Fruit fly (Drosophila melanogaster): ENCODE measurements around the gene rho-5.

The rho-5 gene

DNA sequence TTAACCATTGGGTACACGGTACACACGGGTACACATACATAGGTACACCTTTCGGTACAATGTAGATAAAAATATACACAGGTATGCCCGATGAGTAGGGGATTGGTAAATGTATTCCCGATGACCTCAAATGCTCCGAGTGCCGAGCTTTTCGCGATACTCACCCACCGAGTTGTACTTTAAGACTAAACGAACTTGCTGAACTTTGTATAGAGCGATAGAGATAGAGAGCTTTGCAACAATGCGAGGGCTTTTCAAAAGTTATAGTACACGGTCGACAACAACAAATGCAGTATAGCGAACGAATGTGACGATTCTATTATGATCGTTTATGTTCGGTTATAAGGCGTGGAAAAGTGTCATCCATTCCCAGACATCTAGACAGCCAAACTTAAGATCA is 52.1 kb downstream of the rho-5 start:
- no peak for TF ChIP-seq CG32264 (GFP tag; optimal IDR thresholded peaks at IDR 0.05)
- TF ChIP-seq Rel (GFP tag; optimal IDR thresholded peaks at IDR 0.05) = peak; percentile 21
- TF ChIP-seq Rel (tag; optimal IDR thresholded peaks at IDR 0.05) = no peak

DNA sequence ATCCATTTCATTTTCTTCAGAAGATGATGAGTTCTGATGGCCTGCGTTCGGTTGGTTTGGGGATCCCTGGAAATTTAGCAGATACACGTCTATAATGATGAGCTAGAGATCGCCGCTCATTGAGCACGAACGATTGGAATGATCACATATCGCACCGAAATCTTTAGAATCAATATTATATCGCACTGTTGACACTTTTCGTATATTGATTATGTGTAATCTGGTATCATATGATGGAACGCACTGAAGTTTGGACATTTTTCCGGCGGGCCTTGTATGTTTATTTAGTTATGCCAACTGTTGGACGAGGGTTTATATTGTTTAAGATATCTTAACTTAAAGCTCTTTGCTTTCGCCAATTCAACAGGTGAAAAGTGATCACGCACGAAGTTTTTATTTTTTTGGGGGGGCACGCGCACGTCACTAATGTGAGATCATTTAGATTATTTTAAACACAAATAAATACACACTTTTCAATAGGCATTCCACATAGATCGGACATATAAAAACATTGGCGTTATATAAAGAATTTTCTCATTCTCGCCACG is 52.6 kb downstream of the rho-5 start:
- TF ChIP-seq h (GFP tag; optimal IDR thresholded peaks at IDR 0.05) (peak; percentile 11), br (GFP tag; optimal IDR thresholded peaks at IDR 0.05) (no peak), Hr78 (GFP tag; optimal IDR thresholded peaks at IDR 0.05) (no peak), lola (GFP tag; optimal IDR thresholded peaks at IDR 0.05) (no peak), dl (GFP tag; optimal IDR thresholded peaks at IDR 0.05; ENCODE audit: insufficient read depth in 1 of 2, partially characterized antibody in 2 of 2) (no peak), Rel (GFP tag; optimal IDR thresholded peaks at IDR 0.05) (no peak), Rel (tag; optimal IDR thresholded peaks at IDR 0.05) (peak; percentile 69), N (GFP tag; optimal IDR thresholded peaks at IDR 0.05) (no peak), GATAd (GFP tag; optimal IDR thresholded peaks at IDR 0.05) (no peak), brk (GFP tag; optimal IDR thresholded peaks at IDR 0.05) (peak; percentile 10), foxo (GFP tag; optimal IDR thresholded peaks at IDR 0.05) (no peak), woc (GFP tag; optimal IDR thresholded peaks at IDR 0.05) (peak; percentile 10), CG9705 (GFP tag; optimal IDR thresholded peaks at IDR 0.05) (no peak), Myc (optimal IDR thresholded peaks at IDR 0.05) (no peak), rgr (GFP tag; optimal IDR thresholded peaks at IDR 0.05) (no peak), fru (GFP tag; optimal IDR thresholded peaks at IDR 0.05) (no peak), Sp1 (GFP tag; optimal IDR thresholded peaks at IDR 0.05) (no peak), psq (GFP tag; optimal IDR thresholded peaks at IDR 0.05) (no peak)

DNA sequence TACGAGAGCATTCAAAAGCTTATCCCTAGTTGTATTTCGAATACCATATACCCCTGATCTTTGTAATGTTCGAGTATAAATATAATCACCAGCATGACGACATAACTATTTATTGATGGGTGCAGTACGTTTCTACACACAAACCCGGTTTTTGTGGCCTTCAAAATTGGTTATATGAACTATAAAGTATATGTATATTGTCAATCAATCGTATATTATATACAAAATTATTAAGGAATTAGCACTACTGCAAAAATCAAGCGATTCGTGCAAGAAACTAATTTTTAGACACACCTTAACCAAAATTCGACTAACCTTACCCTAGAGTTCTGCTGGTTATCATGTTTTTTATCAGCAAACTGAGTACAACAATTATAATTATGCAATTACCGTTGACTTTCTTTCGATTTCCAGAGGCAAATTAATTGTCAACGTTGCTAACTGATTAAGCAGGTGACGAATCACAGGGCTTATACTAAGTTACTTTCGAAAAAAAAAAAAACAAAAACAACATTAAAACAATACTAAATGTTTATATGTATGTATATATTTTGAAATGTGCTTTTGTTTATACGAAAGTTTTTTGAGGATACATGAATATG is 53.4 kb downstream of the rho-5 start:
- TF ChIP-seq Rel (GFP tag; optimal IDR thresholded peaks at IDR 0.05) (no peak), Rel (tag; optimal IDR thresholded peaks at IDR 0.05) (no peak), pan (optimal IDR thresholded peaks at IDR 0.05) (no peak), dl (GFP tag; optimal IDR thresholded peaks at IDR 0.05; ENCODE audit: insufficient read depth in 1 of 2, partially characterized antibody in 2 of 2) (no peak), GATAd (GFP tag; optimal IDR thresholded peaks at IDR 0.05) (no peak), Hr83 (GFP tag; optimal IDR thresholded peaks at IDR 0.05; ENCODE audit: poor library complexity, severe bottlenecking) (no peak), CrebA (GFP tag; optimal IDR thresholded peaks at IDR 0.05; ENCODE audit: borderline replicate concordance) (no peak), Hr78 (GFP tag; optimal IDR thresholded peaks at IDR 0.05) (no peak), fru (GFP tag; optimal IDR thresholded peaks at IDR 0.05) (no peak), Hnf4 (GFP tag; optimal IDR thresholded peaks at IDR 0.05) (no peak), CG32264 (GFP tag; optimal IDR thresholded peaks at IDR 0.05) (no peak), woc (GFP tag; optimal IDR thresholded peaks at IDR 0.05) (no peak), Dif (GFP tag; optimal IDR thresholded peaks at IDR 0.05; ENCODE audit: partially characterized antibody) (no peak), foxo (GFP tag; optimal IDR thresholded peaks at IDR 0.05) (no peak)
